Fruit fly (Drosophila melanogaster): ENCODE measurements around the gene bnl.

DNA sequence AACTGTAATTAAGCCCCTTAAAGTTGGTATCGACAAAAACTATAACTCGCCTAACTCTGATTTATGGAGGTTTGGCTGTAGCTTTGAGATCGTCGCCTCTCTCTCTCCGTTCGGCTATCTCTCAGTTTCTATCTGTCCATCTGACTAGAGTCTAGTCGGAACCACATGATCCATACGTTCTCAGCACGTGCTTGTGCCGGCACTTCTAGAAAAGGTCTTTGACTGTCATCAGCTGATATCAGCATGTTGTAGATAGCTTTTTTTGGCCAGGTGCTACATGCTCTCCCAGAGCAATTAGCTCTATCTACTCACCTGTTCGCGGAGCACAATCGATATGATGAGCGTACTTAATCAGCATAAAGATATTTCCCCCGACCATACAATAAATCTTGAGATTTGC lies 43.0 kb downstream of the bnl start:
- TF ChIP-seq CG8478 (optimal IDR thresholded peaks at IDR 0.05) (no peak), Dll (optimal IDR thresholded peaks at IDR 0.05) (no peak), psq (optimal IDR thresholded peaks at IDR 0.05) (no peak), pan (optimal IDR thresholded peaks at IDR 0.05) (no peak), usp (GFP tag; optimal IDR thresholded peaks at IDR 0.05) (no peak)

Measured in whole organism.